Worm (Caenorhabditis elegans): ENCODE results near the gene lgc-18.

Gene lgc-18

ce11 chrX:12142569-12142968, 17.2 kb downstream of the lgc-18 start, which contains the start of gene M153.3:
Gene M153.3 (plus strand): TSS chrX:12142869.
- TF ChIP-seq ztf-4 (tag; optimal IDR thresholded peaks at IDR 0.05) (no peak), dmd-4 (tag; optimal IDR thresholded peaks at IDR 0.05) (no peak), egl-27 (tag; optimal IDR thresholded peaks at IDR 0.05) (no peak), ZK546.5 (tag; optimal IDR thresholded peaks at IDR 0.05) (no peak), nhr-11 (tag; optimal IDR thresholded peaks at IDR 0.05) (no peak), nhr-6 (tag; optimal IDR thresholded peaks at IDR 0.05) (no peak), unc-55 (GFP tag; optimal IDR thresholded peaks at IDR 0.05) (no peak), sem-4 (tag; optimal IDR thresholded peaks at IDR 0.05) (no peak), mbf-1 (tag; optimal IDR thresholded peaks at IDR 0.05) (no peak), blmp-1 (tag; optimal IDR thresholded peaks at IDR 0.05; ENCODE audit: insufficient read depth) (no peak), nhr-23 (tag; optimal IDR thresholded peaks at IDR 0.05) (no peak), nhr-25 (tag; optimal IDR thresholded peaks at IDR 0.05) (no peak), zag-1 (tag; optimal IDR thresholded peaks at IDR 0.05) (no peak), aly-2 (tag; optimal IDR thresholded peaks at IDR 0.05) (no peak), R02D3.7 (tag; optimal IDR thresholded peaks at IDR 0.05) (no peak), nhr-10 (tag; optimal IDR thresholded peaks at IDR 0.05) (no peak)

- TF ChIP-seq elt-3 (tag; optimal IDR thresholded peaks at IDR 0.05) = no peak
- no peak for TF ChIP-seq sem-4 (tag; optimal IDR thresholded peaks at IDR 0.05)
- no peak for TF ChIP-seq elt-1 (tag; optimal IDR thresholded peaks at IDR 0.05)
- TF ChIP-seq ceh-82 (tag; optimal IDR thresholded peaks at IDR 0.05) = no peak
Measured at ce11 chrX:12143693-12144092, 18.3 kb downstream of the lgc-18 start, which contains the start of gene M153.5. Gene M153.5 (plus strand): TSS chrX:12143993.

- TF ChIP-seq crh-2 (tag; optimal IDR thresholded peaks at IDR 0.05) (peak; percentile 87), lin-39 (tag; optimal IDR thresholded peaks at IDR 0.05) (no peak), fos-1 (tag; optimal IDR thresholded peaks at IDR 0.05) (peak; percentile 7), nhr-25 (tag; optimal IDR thresholded peaks at IDR 0.05) (no peak), sem-4 (tag; optimal IDR thresholded peaks at IDR 0.05) (no peak)
Measured at ce11 chrX:12145919-12146318, 20.5 kb downstream of the lgc-18 start.

DNA sequence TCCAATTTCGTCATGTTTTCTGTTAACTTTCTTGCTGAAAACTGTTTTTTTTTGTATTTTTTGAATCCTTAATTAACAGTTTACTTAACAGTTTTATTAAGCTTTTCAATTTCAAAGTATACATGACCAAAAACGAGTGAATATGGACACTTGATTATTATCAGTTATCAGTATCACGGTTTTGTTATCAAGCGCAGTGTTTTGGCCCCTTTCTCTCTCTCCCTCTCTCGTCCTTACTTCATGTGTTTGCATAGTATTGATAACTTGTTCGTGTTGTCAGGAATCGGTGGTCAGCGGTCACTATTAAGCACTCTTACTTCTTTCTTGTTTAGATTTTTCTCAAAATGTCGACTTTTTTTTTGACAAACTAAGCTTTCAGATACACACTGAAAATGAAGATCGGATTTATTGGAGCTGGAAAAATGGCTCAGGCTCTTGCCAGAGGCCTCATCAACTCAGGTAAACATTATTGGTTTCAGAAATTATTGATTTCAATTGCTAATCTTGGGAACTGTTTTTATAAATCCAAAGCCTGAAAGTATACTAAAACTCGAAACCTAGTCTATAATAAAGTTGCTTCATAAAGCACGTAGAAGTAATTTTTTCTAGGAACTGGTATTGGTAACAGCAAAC, 21.2 kb downstream of the lgc-18 start, which contains the start of gene pycr-1:
Gene pycr-1 (plus strand): TSS at position 380 of the 633 bp plus-strand sequence.
- peak; percentile 19 for TF ChIP-seq gmeb-1 (tag; optimal IDR thresholded peaks at IDR 0.05)
- peak; percentile 54 for TF ChIP-seq sma-9 (GFP tag; optimal IDR thresholded peaks at IDR 0.05)
- no peak for TF ChIP-seq sma-9 (tag; optimal IDR thresholded peaks at IDR 0.05)
- no peak for TF ChIP-seq unc-55 (GFP tag; optimal IDR thresholded peaks at IDR 0.05)
- peak; percentile 52 for TF ChIP-seq fos-1 (tag; optimal IDR thresholded peaks at IDR 0.05)
- TF ChIP-seq aly-2 (tag; optimal IDR thresholded peaks at IDR 0.05) = no peak
- no peak for TF ChIP-seq blmp-1 (tag; optimal IDR thresholded peaks at IDR 0.05; ENCODE audit: insufficient read depth)
- peak; percentile 3 for TF ChIP-seq F13H6.1 (tag; optimal IDR thresholded peaks at IDR 0.05)

DNA sequence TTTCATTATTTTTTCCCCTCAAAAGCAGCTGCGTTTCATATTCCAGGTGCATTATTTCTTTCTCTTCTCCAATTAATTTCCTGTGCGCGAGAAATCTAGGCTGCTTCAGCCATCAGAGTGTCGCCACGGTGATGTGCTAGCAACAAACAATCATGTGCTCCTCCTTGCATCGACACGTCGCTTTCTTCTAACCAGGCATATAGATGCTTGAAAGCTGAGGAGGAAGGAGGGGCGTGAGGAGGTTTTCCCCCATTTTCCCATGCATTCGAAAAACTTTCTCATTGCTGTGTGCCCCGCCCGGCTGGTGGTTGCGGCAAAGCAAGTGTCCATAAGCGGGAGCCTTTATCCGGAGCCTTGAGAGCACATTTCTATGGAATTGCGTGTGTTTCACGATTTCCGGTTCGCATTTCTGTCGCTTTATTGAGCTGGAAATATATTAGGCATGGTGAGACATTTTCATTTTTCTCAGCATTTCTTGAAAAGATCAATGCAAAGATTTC, 24.3 kb downstream of the lgc-18 start, which contains the start of gene znf-474:
Gene znf-474 (plus strand): TSS at position 287 of the 500 bp plus-strand sequence.
- TF ChIP-seq C34F6.9 (tag; optimal IDR thresholded peaks at IDR 0.05) (no peak), lin-11 (tag; optimal IDR thresholded peaks at IDR 0.05) (peak; percentile 15)

- no peak for TF ChIP-seq F13H6.1 (tag; optimal IDR thresholded peaks at IDR 0.05)
- peak; percentile 36 for TF ChIP-seq fos-1 (tag; optimal IDR thresholded peaks at IDR 0.05)
- peak; percentile 81 for TF ChIP-seq ceh-16 (tag; optimal IDR thresholded peaks at IDR 0.05)
- TF ChIP-seq elt-1 (tag; optimal IDR thresholded peaks at IDR 0.05) = no peak
- no peak for TF ChIP-seq mbf-1 (tag; optimal IDR thresholded peaks at IDR 0.05)
- no peak for TF ChIP-seq elt-3 (tag; optimal IDR thresholded peaks at IDR 0.05)
Measured at ce11 chrX:12154055-12154898, 28.9 kb downstream of the lgc-18 start, which contains the start of gene mfsd-11. Gene mfsd-11 (minus strand): TSS chrX:12154105.

Measured in whole organism, L2 larva.